Worm (Caenorhabditis elegans) whole organism, early embryonic: ENCODE measurements around the gene F15A4.2.

Experiments
- B0310.2 ChIP-seq: sonication (generic microtip); optimal IDR thresholded peaks from 2 replicates; lab custom pipeline; 2016; ENCODE audit warnings: mild to moderate bottlenecking, missing genetic modification characterization, missing compliant biosample characterization
- F13C5.2 ChIP-seq: sonication (generic microtip); optimal IDR thresholded peaks from 2 replicates; lab custom pipeline; 2017; ENCODE audit warnings: mild to moderate bottlenecking, missing genetic modification characterization, inconsistent platforms, missing compliant biosample characterization
- aly-1 ChIP-seq: sonication (generic microtip); optimal IDR thresholded peaks from 2 replicates; lab custom pipeline; 2016; ENCODE audit warnings: missing genetic modification characterization, missing compliant biosample characterization
- ama-1 ChIP-seq: fragments of 150-350 bp; optimal IDR thresholded peaks from 2 replicates; lab custom pipeline; 2014
- ceh-13 ChIP-seq: fragments of 200-800 bp; sonication (Bioruptor generic); optimal IDR thresholded peaks from 2 replicates; lab custom pipeline; 2018; ENCODE audit warnings: mild to moderate bottlenecking, missing genetic modification characterization, missing compliant biosample characterization
- ceh-36 ChIP-seq: sonication (generic microtip); optimal IDR thresholded peaks from 2 replicates; lab custom pipeline; 2016; ENCODE audit warnings: missing genetic modification characterization, inconsistent platforms, missing compliant biosample characterization
- ets-7 ChIP-seq: sonication (generic microtip); optimal IDR thresholded peaks from 2 replicates; lab custom pipeline; 2016; ENCODE audit warnings: missing genotype, missing genetic modification characterization, missing compliant biosample characterization
- flt-1 ChIP-seq: fragments of 200-800 bp; sonication (Bioruptor generic); IDR thresholded peaks from 2 replicates; pipeline ENCODE4 v1.3.6; 2022; ENCODE audit warnings: missing genetic modification characterization, missing compliant biosample characterization
- hmbx-1 ChIP-seq: sonication (generic microtip); optimal IDR thresholded peaks from 2 replicates; lab custom pipeline; 2016; ENCODE audit warnings: mild to moderate bottlenecking, missing genetic modification characterization, missing compliant biosample characterization
- hmg-4 ChIP-seq: fragments of 200-800 bp; sonication (Bioruptor generic); optimal IDR thresholded peaks from 2 replicates; lab custom pipeline; 2018; ENCODE audit warnings: mild to moderate bottlenecking, missing genetic modification characterization, missing compliant biosample characterization
- hnd-1 ChIP-seq: sonication (generic microtip); optimal IDR thresholded peaks from 2 replicates; lab custom pipeline; 2016; ENCODE audit warnings: missing genetic modification characterization, missing compliant biosample characterization
- pes-1 ChIP-seq: fragments of 200-800 bp; sonication (Bioruptor generic); IDR thresholded peaks from 2 replicates; pipeline ENCODE4 v1.3.6; 2022; ENCODE audit warnings: missing genetic modification reagents, missing genetic modification characterization, missing compliant biosample characterization
- scrt-1 ChIP-seq: fragments of 200-800 bp; sonication (Bioruptor generic); IDR thresholded peaks from 2 replicates; pipeline ENCODE4 v1.3.6; 2022; ENCODE audit warnings: missing genetic modification characterization, missing compliant biosample characterization
- sea-1 ChIP-seq: fragments of 200-800 bp; sonication (Bioruptor generic); conservative IDR thresholded peaks from 2 replicates; pipeline ENCODE4 v1.3.6; 2022; ENCODE audit warnings: missing genetic modification characterization, missing compliant biosample characterization
- tbx-11 ChIP-seq: fragments of 200-800 bp; sonication (Bioruptor generic); IDR thresholded peaks from 2 replicates; pipeline ENCODE4 v1.3.6; 2022; ENCODE audit warnings: missing genetic modification characterization, missing compliant biosample characterization
- tbx-37 ChIP-seq: fragments of 200-800 bp; sonication (Bioruptor generic); conservative IDR thresholded peaks from 2 replicates; pipeline ENCODE4 v1.3.6; 2022; ENCODE audit warnings: missing genetic modification reagents, missing genetic modification characterization, missing compliant biosample characterization
- tra-4 ChIP-seq: sonication (generic microtip); optimal IDR thresholded peaks from 2 replicates; lab custom pipeline; 2017; ENCODE audit warnings: missing genetic modification characterization, missing compliant biosample characterization

F15A4.2 gene

ce11 chrII:12462244-12462643 is at the start of gene F15A4.2:
F15A4.2 (plus strand) TSS chrII:12462544.
- no peak for TF ChIP-seq flt-1 (GFP tag; lab: Robert Waterston, UW)
- TF ChIP-seq aly-1 (tag; lab: Kevin White, UChicago) = no peak
- TF ChIP-seq hmbx-1 (tag; lab: Kevin White, UChicago) = no peak
- no peak for TF ChIP-seq hmg-4 (GFP tag; lab: Kevin White, UChicago)
- TF ChIP-seq ama-1 = no peak
- no peak for TF ChIP-seq tra-4 (tag; lab: Kevin White, UChicago)
- no peak for TF ChIP-seq hnd-1 (tag; lab: Kevin White, UChicago)
- no peak for TF ChIP-seq tbx-37
- no peak for TF ChIP-seq B0310.2 (tag; lab: Kevin White, UChicago)
- TF ChIP-seq ets-7 (tag; lab: Kevin White, UChicago) = no peak
- TF ChIP-seq tbx-11 = no peak
- TF ChIP-seq scrt-1 = no peak
- no peak for TF ChIP-seq pes-1 (GFP tag; lab: Robert Waterston, UW)
- TF ChIP-seq ceh-36 (tag; lab: Kevin White, UChicago) = no peak

ce11 chrII:12414805-12415204 is 47.5 kb upstream of the F15A4.2 start, which contains the start of gene Y57A10C.11:
Y57A10C.11 (minus strand) TSS chrII:12414905.
- TF ChIP-seq sea-1 (GFP tag; lab: Robert Waterston, UW) = no peak
- no peak for TF ChIP-seq tra-4 (tag; lab: Kevin White, UChicago)
- TF ChIP-seq hnd-1 (tag; lab: Kevin White, UChicago) = no peak
- no peak for TF ChIP-seq scrt-1
- TF ChIP-seq tbx-37 = no peak
- no peak for TF ChIP-seq pes-1 (GFP tag; lab: Robert Waterston, UW)
- no peak for TF ChIP-seq ceh-36 (tag; lab: Kevin White, UChicago)
- no peak for TF ChIP-seq ceh-13 (GFP tag; lab: Kevin White, UChicago)
- no peak for TF ChIP-seq B0310.2 (tag; lab: Kevin White, UChicago)
- TF ChIP-seq flt-1 (GFP tag; lab: Robert Waterston, UW) = no peak
- no peak for TF ChIP-seq tbx-11
- TF ChIP-seq hmbx-1 (tag; lab: Kevin White, UChicago) = no peak
- no peak for TF ChIP-seq ets-7 (tag; lab: Kevin White, UChicago)

ce11 chrII:12417514-12417913 is 44.8 kb upstream of the F15A4.2 start, which contains the start of gene sre-27:
sre-27 (minus strand) TSS chrII:12417614.
- no peak for TF ChIP-seq ama-1
- no peak for TF ChIP-seq scrt-1
- no peak for TF ChIP-seq F13C5.2 (tag; lab: Kevin White, UChicago)
- no peak for TF ChIP-seq ets-7 (tag; lab: Kevin White, UChicago)

- no peak for TF ChIP-seq flt-1 (GFP tag; lab: Robert Waterston, UW)
- TF ChIP-seq pes-1 (GFP tag; lab: Robert Waterston, UW) = no peak
- no peak for TF ChIP-seq tra-4 (tag; lab: Kevin White, UChicago)
- TF ChIP-seq scrt-1 = no peak
- no peak for TF ChIP-seq sea-1 (GFP tag; lab: Robert Waterston, UW)
- no peak for TF ChIP-seq ceh-13 (GFP tag; lab: Kevin White, UChicago)
- TF ChIP-seq hnd-1 (tag; lab: Kevin White, UChicago) = no peak
- TF ChIP-seq ama-1 = no peak
- no peak for TF ChIP-seq ceh-36 (tag; lab: Kevin White, UChicago)
Observed at ce11 chrII:12417996-12418395, 44.3 kb upstream of the F15A4.2 start.

- no peak for TF ChIP-seq ama-1
Observed at ce11 chrII:12420486-12420885, 41.9 kb upstream of the F15A4.2 start, which contains the start of gene sre-26. sre-26 (minus strand) TSS chrII:12420586.

- TF ChIP-seq ceh-13 (GFP tag; lab: Kevin White, UChicago) (no peak), B0310.2 (tag; lab: Kevin White, UChicago) (no peak), ceh-36 (tag; lab: Kevin White, UChicago) (no peak), tbx-37 (no peak), tbx-11 (no peak), pes-1 (GFP tag; lab: Robert Waterston, UW) (no peak), flt-1 (GFP tag; lab: Robert Waterston, UW) (no peak), aly-1 (tag; lab: Kevin White, UChicago) (no peak), tra-4 (tag; lab: Kevin White, UChicago) (no peak), hnd-1 (tag; lab: Kevin White, UChicago) (no peak), F13C5.2 (tag; lab: Kevin White, UChicago) (no peak), hmbx-1 (tag; lab: Kevin White, UChicago) (no peak), sea-1 (GFP tag; lab: Robert Waterston, UW) (no peak), ama-1 (no peak)
Observed at ce11 chrII:12425644-12426222, 36.6 kb upstream of the F15A4.2 start, which contains the start of gene daf-22. daf-22 (minus strand) TSS chrII:12425694.

- TF ChIP-seq F13C5.2 (tag; lab: Kevin White, UChicago) (no peak), tbx-37 (no peak), tra-4 (tag; lab: Kevin White, UChicago) (no peak), pes-1 (GFP tag; lab: Robert Waterston, UW) (no peak), hnd-1 (tag; lab: Kevin White, UChicago) (no peak), scrt-1 (no peak), hmg-4 (GFP tag; lab: Kevin White, UChicago) (no peak), hmbx-1 (tag; lab: Kevin White, UChicago) (no peak), ama-1 (no peak), flt-1 (GFP tag; lab: Robert Waterston, UW) (no peak), tbx-11 (no peak), sea-1 (GFP tag; lab: Robert Waterston, UW) (no peak), ceh-36 (tag; lab: Kevin White, UChicago) (no peak), B0310.2 (tag; lab: Kevin White, UChicago) (no peak), aly-1 (tag; lab: Kevin White, UChicago) (no peak), ets-7 (tag; lab: Kevin White, UChicago) (no peak), ceh-13 (GFP tag; lab: Kevin White, UChicago) (no peak)
Observed at ce11 chrII:12429743-12430142, 32.6 kb upstream of the F15A4.2 start, which contains the start of gene Y57A10C.8. Y57A10C.8 (minus strand) TSS chrII:12429843.
